Worm (Caenorhabditis elegans) whole organism, L1 larva: ENCODE measurements around the gene grwd-1.

Experiments used
- C04F5.9 ChIP-seq: sonication (generic microtip); optimal IDR thresholded peaks from 2 replicates; lab custom pipeline; 2016; ENCODE audit warnings: missing genetic modification characterization, missing compliant biosample characterization
- C16A3.4 ChIP-seq: fragments of 150-350 bp; optimal IDR thresholded peaks from 2 replicates; lab custom pipeline; 2014; ENCODE audit warnings: missing biosample characterization, missing genetic modification characterization
- Y116A8C.19 ChIP-seq: sonication (generic microtip); optimal IDR thresholded peaks from 2 replicates; lab custom pipeline; 2016; ENCODE audit warnings: missing compliant biosample characterization, missing genetic modification characterization, borderline replicate concordance
- alr-1 ChIP-seq: fragments of 200-800 bp; sonication (Bioruptor generic); optimal IDR thresholded peaks from 2 replicates; lab custom pipeline; 2018; ENCODE audit warnings: borderline replicate concordance, mild to moderate bottlenecking, missing genetic modification characterization, missing compliant biosample characterization
- ama-1 ChIP-seq: fragments of 150-350 bp; optimal IDR thresholded peaks from 2 replicates; lab custom pipeline; 2014
- blmp-1 ChIP-seq: fragments of 150-350 bp; optimal IDR thresholded peaks from 2 replicates; lab custom pipeline; 2014; ENCODE audit warnings: missing biosample characterization, missing genetic modification characterization
- ceh-63 ChIP-seq: fragments of 200-800 bp; sonication (Bioruptor generic); optimal IDR thresholded peaks from 2 replicates; lab custom pipeline; 2018; ENCODE audit warnings: mild to moderate bottlenecking, missing genetic modification characterization, missing compliant biosample characterization
- ceh-8 ChIP-seq: fragments of 200-800 bp; sonication (Bioruptor generic); optimal IDR thresholded peaks from 2 replicates; lab custom pipeline; 2018; ENCODE audit warnings: mild to moderate bottlenecking, missing genetic modification characterization, moderate library complexity, missing compliant biosample characterization
- ceh-82 ChIP-seq, 3 experiments: fragments of 150-350 bp in 1 of 3; sonication (generic microtip) in 2 of 3; optimal IDR thresholded peaks; 2 replicates each; lab custom pipeline; 2014 to 2017; ENCODE audit warnings: missing biosample characterization in 3 of 3, missing genetic modification characterization in 3 of 3
- ces-1 ChIP-seq: fragments of 150-350 bp; optimal IDR thresholded peaks from 2 replicates; lab custom pipeline; 2014; ENCODE audit warnings: missing biosample characterization, missing genetic modification reagents, missing genetic modification characterization
- dpl-1 ChIP-seq, 3 experiments: fragments of 150-350 bp in 2 of 3; sonication (generic microtip) in 1 of 3; optimal IDR thresholded peaks; 2 replicates each; lab custom pipeline; 2014 to 2017; ENCODE audit warnings: missing biosample characterization in 3 of 3, missing genetic modification characterization in 3 of 3, missing genetic modification reagents in 3 of 3
- dsc-1 ChIP-seq: sonication (generic microtip); optimal IDR thresholded peaks from 2 replicates; lab custom pipeline; 2016; ENCODE audit warnings: mild to moderate bottlenecking, missing genetic modification characterization, missing compliant biosample characterization
- efl-1 ChIP-seq, 4 experiments: fragments of 150-350 bp; optimal IDR thresholded peaks in 3 of 4; peaks in 1 of 4; 1 replicate in 1 of 4; 2 replicates in 3 of 4; lab custom pipeline; 2014; ENCODE audit warnings: missing biosample characterization in 2 of 4, missing genetic modification characterization in 2 of 4, missing genetic modification reagents in 2 of 4
- efl-3 ChIP-seq: fragments of 200-800 bp; sonication (Bioruptor generic); optimal IDR thresholded peaks from 2 replicates; lab custom pipeline; 2018; ENCODE audit warnings: mild to moderate bottlenecking, missing genetic modification characterization, missing compliant biosample characterization
- egl-13 ChIP-seq: sonication (generic microtip); optimal IDR thresholded peaks from 2 replicates; lab custom pipeline; 2016; ENCODE audit warnings: missing genotype, missing genetic modification reagents, missing genetic modification characterization, missing compliant biosample characterization
- elt-3 ChIP-seq, 6 experiments: fragments of 150-350 bp in 1 of 6; sonication (generic microtip); optimal IDR thresholded peaks; 2 replicates each; lab custom pipeline; 2017 to 2018; ENCODE audit warnings: missing biosample characterization in 6 of 6, missing genetic modification characterization in 6 of 6, inconsistent platforms in 1 of 6
- fkh-10 ChIP-seq: sonication (generic microtip); optimal IDR thresholded peaks from 2 replicates; lab custom pipeline; 2017; ENCODE audit warnings: missing biosample characterization, missing genetic modification reagents, missing genetic modification characterization
- hlh-4 ChIP-seq: sonication (generic microtip); optimal IDR thresholded peaks from 2 replicates; lab custom pipeline; 2016; ENCODE audit warnings: mild to moderate bottlenecking, missing genetic modification characterization, missing compliant biosample characterization
- hpl-2 ChIP-seq: fragments of 150-350 bp; optimal IDR thresholded peaks from 2 replicates; lab custom pipeline; 2014; ENCODE audit warnings: missing biosample characterization, missing genetic modification reagents, missing genetic modification characterization
- irx-1 ChIP-seq: sonication (generic microtip); optimal IDR thresholded peaks from 2 replicates; lab custom pipeline; 2016; ENCODE audit warnings: missing genetic modification characterization, missing compliant biosample characterization
- isw-1 ChIP-seq: fragments of 200-800 bp; sonication (Bioruptor generic); IDR thresholded peaks from 2 replicates; pipeline ENCODE4 v1.3.6; 2022; ENCODE audit warnings: missing genetic modification characterization, missing compliant biosample characterization
- jun-1 ChIP-seq: fragments of 150-350 bp; optimal IDR thresholded peaks from 2 replicates; lab custom pipeline; 2014; ENCODE audit warnings: missing biosample characterization, missing genetic modification reagents, missing genetic modification characterization
- lin-14 ChIP-seq: fragments of 200-800 bp; sonication (Bioruptor generic); optimal IDR thresholded peaks from 2 replicates; lab custom pipeline; 2018; ENCODE audit warnings: mild to moderate bottlenecking, missing genetic modification characterization, moderate library complexity, missing compliant biosample characterization
- lin-15B ChIP-seq: fragments of 150-350 bp; sonication (generic microtip); optimal IDR thresholded peaks from 3 replicates; lab custom pipeline; 2014; ENCODE audit warnings: missing biosample characterization, missing genetic modification characterization
- lin-35 ChIP-seq, 2 experiments: fragments of 150-350 bp; optimal IDR thresholded peaks; 2 replicates each; lab custom pipeline; 2014; ENCODE audit warnings: missing biosample characterization in 2 of 2, missing genetic modification characterization in 2 of 2, missing genetic modification reagents in 2 of 2
- mab-9 ChIP-seq: fragments of 200-800 bp; sonication (Bioruptor generic); IDR thresholded peaks from 2 replicates; pipeline ENCODE4 v1.3.6; 2022; ENCODE audit warnings: missing genetic modification reagents, missing genetic modification characterization, missing compliant biosample characterization
- mef-2 ChIP-seq: fragments of 150-350 bp; optimal IDR thresholded peaks from 2 replicates; lab custom pipeline; 2014; ENCODE audit warnings: missing biosample characterization, missing genetic modification characterization
- nhr-11 ChIP-seq: fragments of 150-350 bp; optimal IDR thresholded peaks from 2 replicates; lab custom pipeline; 2014; ENCODE audit warnings: missing biosample characterization, missing genetic modification characterization
- nhr-12 ChIP-seq: sonication (generic microtip); optimal IDR thresholded peaks from 2 replicates; lab custom pipeline; 2017; ENCODE audit warnings: missing biosample characterization, missing genetic modification characterization
- nhr-19 ChIP-seq: fragments of 200-800 bp; sonication (Bioruptor generic); conservative IDR thresholded peaks from 2 replicates; pipeline ENCODE4 v1.3.6; 2022; ENCODE audit warnings: missing genetic modification characterization, missing compliant biosample characterization
- nhr-20 ChIP-seq: sonication (generic microtip); optimal IDR thresholded peaks from 2 replicates; lab custom pipeline; 2016; ENCODE audit warnings: mild to moderate bottlenecking, missing genetic modification characterization, missing compliant biosample characterization
- nhr-237 ChIP-seq: fragments of 150-350 bp; optimal IDR thresholded peaks from 2 replicates; lab custom pipeline; 2014; ENCODE audit warnings: missing biosample characterization, missing genetic modification characterization
- nhr-28 ChIP-seq: fragments of 150-350 bp; optimal IDR thresholded peaks from 2 replicates; lab custom pipeline; 2014; ENCODE audit warnings: missing biosample characterization, missing genetic modification characterization
- nhr-47 ChIP-seq: sonication (generic microtip); optimal IDR thresholded peaks from 2 replicates; lab custom pipeline; 2016; ENCODE audit warnings: mild to moderate bottlenecking, missing genetic modification characterization, moderate library complexity, missing compliant biosample characterization
- nhr-76 ChIP-seq: sonication (generic microtip); optimal IDR thresholded peaks from 2 replicates; lab custom pipeline; 2017; ENCODE audit warnings: missing biosample characterization, missing genetic modification characterization
- nhr-77 ChIP-seq: fragments of 150-350 bp; optimal IDR thresholded peaks from 2 replicates; lab custom pipeline; 2014; ENCODE audit warnings: missing biosample characterization, missing genetic modification characterization
- nhr-84 ChIP-seq: sonication (generic microtip); optimal IDR thresholded peaks from 2 replicates; lab custom pipeline; 2017; ENCODE audit warnings: missing biosample characterization, missing genetic modification characterization
- nhr-85 ChIP-seq: sonication (generic microtip); peaks from one replicate; lab custom pipeline; 2016; ENCODE audit warnings: missing genetic modification characterization, inconsistent platforms, missing compliant biosample characterization
- nhr-90 ChIP-seq: sonication (generic microtip); optimal IDR thresholded peaks from 2 replicates; lab custom pipeline; 2016; ENCODE audit warnings: mild to moderate bottlenecking, missing genetic modification characterization, missing compliant biosample characterization; ENCODE audit not compliant: poor library complexity
- pag-3 ChIP-seq: sonication (generic microtip); optimal IDR thresholded peaks from 2 replicates; lab custom pipeline; 2017; ENCODE audit warnings: missing genetic modification characterization, mild to moderate bottlenecking, missing compliant biosample characterization, antibody characterized with exemption, borderline replicate concordance; ENCODE audit not compliant: insufficient read depth
- pqm-1 ChIP-seq: sonication (generic microtip); optimal IDR thresholded peaks from 3 replicates; lab custom pipeline; 2017; ENCODE audit warnings: missing biosample characterization, missing genetic modification characterization
- skn-1 ChIP-seq: fragments of 150-350 bp; optimal IDR thresholded peaks from 2 replicates; lab custom pipeline; 2014; ENCODE audit warnings: missing biosample characterization, missing genetic modification characterization
- sox-4 ChIP-seq: sonication (generic microtip); optimal IDR thresholded peaks from 2 replicates; lab custom pipeline; 2016; ENCODE audit warnings: missing genetic modification characterization, missing compliant biosample characterization
- sup-37 ChIP-seq: fragments of 200-800 bp; sonication (Bioruptor generic); optimal IDR thresholded peaks from 2 replicates; lab custom pipeline; 2018; ENCODE audit warnings: mild to moderate bottlenecking, missing genetic modification characterization, missing compliant biosample characterization
- tbx-2 ChIP-seq: sonication (generic microtip); optimal IDR thresholded peaks from 2 replicates; lab custom pipeline; 2016; ENCODE audit warnings: missing genetic modification characterization, missing compliant biosample characterization
- tlp-1 ChIP-seq: fragments of 150-350 bp; optimal IDR thresholded peaks from 2 replicates; lab custom pipeline; 2014; ENCODE audit warnings: missing biosample characterization, missing genetic modification characterization
- unc-130 ChIP-seq: fragments of 150-350 bp; optimal IDR thresholded peaks from 2 replicates; lab custom pipeline; 2017; ENCODE audit warnings: missing biosample characterization, missing genetic modification characterization, inconsistent platforms
- unc-30 ChIP-seq: sonication (generic microtip); optimal IDR thresholded peaks from 2 replicates; lab custom pipeline; 2017; ENCODE audit warnings: missing biosample characterization, missing genetic modification characterization
- unc-86 ChIP-seq: sonication (generic microtip); optimal IDR thresholded peaks from 2 replicates; lab custom pipeline; 2016; ENCODE audit warnings: missing genetic modification characterization, missing compliant biosample characterization
- unc-98 ChIP-seq: fragments of 200-800 bp; sonication (Bioruptor generic); IDR thresholded peaks from 2 replicates; pipeline ENCODE4 v1.3.6; 2022; ENCODE audit warnings: missing genetic modification characterization, missing compliant biosample characterization
- vab-15 ChIP-seq: sonication (generic microtip); optimal IDR thresholded peaks from 2 replicates; lab custom pipeline; 2017; ENCODE audit warnings: missing genotype, mild to moderate bottlenecking, missing genetic modification characterization, missing compliant biosample characterization
- ztf-4 ChIP-seq: fragments of 150-350 bp; optimal IDR thresholded peaks from 2 replicates; lab custom pipeline; 2014; ENCODE audit warnings: missing biosample characterization, missing genetic modification characterization

Gene grwd-1

DNA sequence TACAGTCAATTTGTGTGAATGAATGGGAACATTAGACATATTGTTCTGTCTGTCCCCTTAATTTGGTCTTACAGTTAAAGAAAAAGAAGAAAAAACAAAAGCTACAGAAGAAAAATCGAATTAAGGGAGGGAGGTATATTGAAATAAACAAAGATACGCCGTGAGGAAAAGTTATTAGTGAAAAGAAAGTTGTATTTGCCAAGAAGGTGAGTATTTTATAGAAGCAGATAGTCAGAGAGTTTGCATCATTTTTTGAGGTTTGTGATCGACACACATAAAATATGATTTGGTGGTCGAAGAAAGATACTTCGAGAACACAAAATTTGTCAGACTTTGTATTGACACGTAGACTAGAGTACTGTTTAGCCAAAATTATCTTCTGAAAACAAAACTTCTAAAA is 47.1 kb downstream of the grwd-1 start (continued):
- no peak for TF ChIP-seq nhr-11
- TF ChIP-seq unc-130 (tag; lab: Kevin White, UChicago) = no peak
- TF ChIP-seq nhr-85 (tag; lab: Kevin White, UChicago) = no peak
- TF ChIP-seq nhr-20 (tag; lab: Kevin White, UChicago) = peak; percentile 62
- TF ChIP-seq nhr-76 (tag; lab: Kevin White, UChicago) = no peak
- no peak for TF ChIP-seq alr-1 (tag; lab: Kevin White, UChicago)
- TF ChIP-seq efl-3 (GFP tag; lab: Kevin White, UChicago) = no peak
- TF ChIP-seq elt-3 (tag; optimal IDR thresholded peaks at IDR 0.05; lab: Kevin White, UChicago) = no peak
- no peak for TF ChIP-seq isw-1
- no peak for TF ChIP-seq nhr-90 (tag; lab: Kevin White, UChicago)
- TF ChIP-seq ceh-63 = no peak
- TF ChIP-seq tlp-1 = no peak
- TF ChIP-seq lin-35 (GFP tag; optimal IDR thresholded peaks at IDR 0.05; lab: Kevin White, UChicago) = peak in 1 of 2 experiments; percentile 18
- no peak for TF ChIP-seq mab-9 (GFP tag; lab: Robert Waterston, UW)
- TF ChIP-seq pag-3 = no peak
- no peak for TF ChIP-seq hlh-4
- TF ChIP-seq dpl-1 (GFP tag; optimal IDR thresholded peaks at IDR 0.05; lab: Kevin White, UChicago) = no peak
- TF ChIP-seq nhr-19 (GFP tag; lab: Robert Waterston, UW) = no peak
- TF ChIP-seq dsc-1 (tag; lab: Kevin White, UChicago) = no peak
- no peak for TF ChIP-seq unc-86 (tag; lab: Kevin White, UChicago)
- TF ChIP-seq tbx-2 (tag; lab: Kevin White, UChicago) = no peak
- TF ChIP-seq egl-13 (tag; lab: Kevin White, UChicago) = no peak
- no peak for TF ChIP-seq efl-1 (optimal IDR thresholded peaks at IDR 0.05; lab: Kevin White, UChicago)
- TF ChIP-seq efl-1 (GFP tag; optimal IDR thresholded peaks at IDR 0.05 in 1 of 2; lab: Kevin White, UChicago) = peak in 1 of 2 experiments; percentile 64
- TF ChIP-seq ztf-4 (tag; lab: Kevin White, UChicago) = no peak
- TF ChIP-seq ceh-8 (GFP tag; lab: Kevin White, UChicago) = peak; percentile 2
- TF ChIP-seq ama-1 (lab: Kevin White, UChicago) = no peak
- TF ChIP-seq pqm-1 (tag; lab: Kevin White, UChicago) = no peak
- TF ChIP-seq, all 84 proteins: peak for 10

DNA sequence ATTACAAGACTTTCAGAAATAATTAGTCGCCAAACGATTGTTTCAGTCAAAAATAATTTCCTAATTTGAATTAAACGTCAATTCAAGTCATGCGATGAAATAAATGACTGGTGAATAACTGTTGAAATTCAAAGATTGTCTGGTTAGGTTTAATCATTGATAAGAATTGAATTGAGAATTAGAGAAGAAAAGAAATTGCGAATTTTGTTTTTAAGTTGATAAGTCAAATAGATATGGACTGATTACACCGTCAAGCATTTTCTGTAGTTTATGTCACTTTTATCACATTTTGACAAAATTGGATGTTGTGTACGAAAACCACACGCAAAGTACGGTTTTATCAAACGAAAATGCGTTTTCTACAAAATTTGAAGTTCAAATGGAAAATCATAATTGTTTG is 48.0 kb downstream of the grwd-1 start:
- TF ChIP-seq nhr-76 (tag; lab: Kevin White, UChicago) (no peak), jun-1 (peak; percentile 12), irx-1 (tag; lab: Kevin White, UChicago) (no peak), tbx-2 (tag; lab: Kevin White, UChicago) (peak; percentile 4), pag-3 (no peak), fkh-10 (GFP tag; lab: Kevin White, UChicago) (no peak), unc-30 (no peak), Y116A8C.19 (tag; lab: Kevin White, UChicago) (no peak), lin-35 (GFP tag; optimal IDR thresholded peaks at IDR 0.05; lab: Kevin White, UChicago) (peak in 1 of 2 experiments; percentile 62), unc-86 (tag; lab: Kevin White, UChicago) (no peak), lin-14 (peak; percentile 48), hpl-2 (GFP tag; lab: Kevin White, UChicago) (no peak), nhr-237 (no peak), skn-1 (tag; lab: Kevin White, UChicago) (no peak), nhr-12 (tag; lab: Kevin White, UChicago) (no peak), ceh-82 (tag; optimal IDR thresholded peaks at IDR 0.05; lab: Kevin White, UChicago) (no peak), nhr-47 (no peak), nhr-20 (tag; lab: Kevin White, UChicago) (peak; percentile 73), sup-37 (no peak), nhr-84 (tag; lab: Kevin White, UChicago) (no peak), mef-2 (tag; lab: Kevin White, UChicago) (no peak), nhr-28 (tag; lab: Kevin White, UChicago) (no peak), unc-98 (GFP tag; lab: Robert Waterston, UW) (no peak), nhr-77 (tag; lab: Kevin White, UChicago) (no peak), vab-15 (tag; lab: Kevin White, UChicago) (no peak), C04F5.9 (tag; lab: Kevin White, UChicago) (no peak), ces-1 (no peak), blmp-1 (no peak), C16A3.4 (tag; lab: Kevin White, UChicago) (peak; percentile 3), tlp-1 (peak; percentile 40), sox-4 (tag; lab: Kevin White, UChicago) (no peak), lin-15B (tag; lab: Kevin White, UChicago) (no peak)
